Fruit fly (Drosophila melanogaster) Kc167 (cell line): ENCODE data around the gene CG42502.

Experiments
- Sin3A ChIP-seq: fragments of >200 bp; optimal IDR thresholded peaks from 2 replicates; lab custom pipeline; 2018; ENCODE audit warnings: missing external identifiers
- h ChIP-seq: fragments of >200 bp; optimal IDR thresholded peaks from 3 replicates; lab custom pipeline; 2018; ENCODE audit warnings: missing external identifiers
- psq ChIP-seq: fragments of >200 bp; optimal IDR thresholded peaks from 2 replicates; lab custom pipeline; 2017; ENCODE audit warnings: missing external identifiers
- ttk ChIP-seq: sonication (Bioruptor generic); optimal IDR thresholded peaks from 2 replicates; lab custom pipeline; 2017; ENCODE audit warnings: missing external identifiers

DNA sequence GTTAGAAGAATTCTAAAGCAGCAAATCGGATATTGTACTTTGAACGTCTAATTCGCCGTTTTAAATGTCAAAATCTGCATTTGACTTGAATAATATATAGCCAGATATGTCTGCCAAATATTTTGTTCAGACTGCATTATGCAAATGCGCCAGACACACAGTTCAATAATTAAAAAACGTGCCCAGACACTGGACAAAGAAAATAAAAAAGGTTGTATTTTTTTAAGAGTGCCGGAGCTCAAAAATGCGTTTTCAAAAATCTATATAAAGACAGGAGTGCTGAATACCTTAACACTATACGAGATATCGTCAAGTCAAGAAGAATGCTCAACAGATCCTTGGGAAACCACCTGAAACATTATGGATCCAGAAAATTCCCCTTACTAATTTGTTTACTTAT lies 1.3 kb upstream of the CG42502 start, which contains the start of the genes CG17325 and CG42305:
- TF ChIP-seq psq (lab: Kevin White, UChicago) (no peak), h (lab: Kevin White, UChicago) (no peak), ttk (lab: Kevin White, UChicago) (no peak), Sin3A (lab: Kevin White, UChicago) (no peak)
